Fruit fly (Drosophila melanogaster) whole organism, embryonic: ENCODE data around the gene CG7272.

Experiments used
- Abd-B ChIP-seq: fragments of 200-800 bp; sonication (Bioruptor generic); optimal IDR thresholded peaks from 2 replicates; lab custom pipeline; 2018; ENCODE audit warnings: missing biosample characterization, mild to moderate bottlenecking, missing genetic modification characterization, moderate library complexity
- Antp ChIP-seq: fragments of 200-800 bp; sonication (Bioruptor generic); optimal IDR thresholded peaks from 3 replicates; lab custom pipeline; 2016; ENCODE audit warnings: missing biosample characterization, missing genetic modification characterization
- Bdp1 ChIP-seq: fragments of 200-800 bp; sonication (Bioruptor generic); optimal IDR thresholded peaks from 3 replicates; lab custom pipeline; 2016; ENCODE audit warnings: missing biosample characterization, missing genetic modification characterization
- CG10543 ChIP-seq: fragments of 200-800 bp; sonication (Bioruptor generic); optimal IDR thresholded peaks from 3 replicates; lab custom pipeline; 2017; ENCODE audit warnings: missing biosample characterization, mild to moderate bottlenecking, missing genetic modification characterization, moderate library complexity
- CG11398 ChIP-seq: fragments of 200-800 bp; sonication (Bioruptor generic); optimal IDR thresholded peaks from 2 replicates; lab custom pipeline; 2016; ENCODE audit warnings: missing biosample characterization, missing genetic modification characterization
- CG11695 ChIP-seq: fragments of 200-800 bp; sonication (Bioruptor generic); IDR thresholded peaks from 3 replicates; pipeline ENCODE4 v1.3.6; 2022; ENCODE audit warnings: missing biosample characterization, missing genetic modification characterization
- CG12299 ChIP-seq: fragments of 200-800 bp; sonication (Bioruptor generic); optimal IDR thresholded peaks from 2 replicates; lab custom pipeline; 2018; ENCODE audit warnings: missing biosample characterization, mild to moderate bottlenecking, missing genetic modification characterization
- CG13775 ChIP-seq: fragments of 200-800 bp; sonication (Bioruptor generic); optimal IDR thresholded peaks from 3 replicates; lab custom pipeline; 2017; ENCODE audit warnings: missing biosample characterization, mild to moderate bottlenecking, missing genetic modification characterization
- CG15073 ChIP-seq: fragments of 200-800 bp; sonication (Bioruptor generic); optimal IDR thresholded peaks from 2 replicates; lab custom pipeline; 2016; ENCODE audit warnings: missing biosample characterization, missing genetic modification characterization
- CG1647 ChIP-seq: fragments of 200-800 bp; sonication (Bioruptor generic); optimal IDR thresholded peaks from 3 replicates; lab custom pipeline; 2016; ENCODE audit warnings: missing biosample characterization, missing genetic modification characterization
- CG17359 ChIP-seq: fragments of 200-800 bp; sonication (Bioruptor generic); optimal IDR thresholded peaks from 3 replicates; lab custom pipeline; 2018; ENCODE audit warnings: missing biosample characterization, mild to moderate bottlenecking, missing genetic modification characterization, moderate library complexity
- CG17385 ChIP-seq: fragments of 200-800 bp; sonication (Bioruptor generic); optimal IDR thresholded peaks from 3 replicates; lab custom pipeline; 2018; ENCODE audit warnings: missing biosample characterization, mild to moderate bottlenecking, missing genetic modification characterization
- CG42726 ChIP-seq: fragments of 200-800 bp; sonication (Bioruptor generic); IDR thresholded peaks from 2 replicates; pipeline ENCODE4 v1.3.6; 2022; ENCODE audit warnings: missing biosample characterization, missing genetic modification characterization; ENCODE audit not compliant: partially characterized antibody
- CG4360 ChIP-seq: fragments of 200-800 bp; sonication (Bioruptor generic); IDR thresholded peaks from 2 replicates; pipeline ENCODE4 v1.3.6; 2022; ENCODE audit warnings: missing biosample characterization, missing genetic modification characterization
- CG7271 ChIP-seq: fragments of 200-800 bp; sonication (Bioruptor generic); optimal IDR thresholded peaks from 2 replicates; lab custom pipeline; 2018; ENCODE audit warnings: missing biosample characterization, mild to moderate bottlenecking, missing genetic modification characterization, moderate library complexity
- CG7357 ChIP-seq: fragments of 200-800 bp; sonication (Bioruptor generic); IDR thresholded peaks from 3 replicates; pipeline ENCODE4 v1.3.6; 2022; ENCODE audit warnings: missing biosample characterization, missing genetic modification characterization
- CG7786 ChIP-seq: fragments of 200-800 bp; sonication (Bioruptor generic); optimal IDR thresholded peaks from 2 replicates; lab custom pipeline; 2016; ENCODE audit warnings: missing biosample characterization, missing genetic modification characterization
- CG8478 ChIP-seq: fragments of >200 bp; optimal IDR thresholded peaks from 2 replicates; lab custom pipeline; 2018
- CG9932 ChIP-seq: fragments of 200-800 bp; sonication (Bioruptor generic); IDR thresholded peaks from 2 replicates; pipeline ENCODE4 v1.3.6; 2022; ENCODE audit warnings: missing biosample characterization, missing genetic modification characterization
- CTCF ChIP-seq: fragments of 200-800 bp; sonication (Bioruptor generic); optimal IDR thresholded peaks from 2 replicates; lab custom pipeline; 2017; ENCODE audit warnings: missing biosample characterization, mild to moderate bottlenecking, missing genetic modification characterization, moderate library complexity
- D19A ChIP-seq: fragments of 200-800 bp; optimal IDR thresholded peaks from 3 replicates; lab custom pipeline; 2019; ENCODE audit warnings: missing biosample characterization, mild to moderate bottlenecking, missing genetic modification characterization, moderate library complexity
- Dbx ChIP-seq: fragments of 200-800 bp; sonication (Bioruptor generic); IDR thresholded peaks from 3 replicates; pipeline ENCODE4 v1.3.6; 2022; ENCODE audit warnings: missing biosample characterization, missing genetic modification characterization
- ERR ChIP-seq: fragments of 200-800 bp; sonication (Bioruptor generic); optimal IDR thresholded peaks from 2 replicates; lab custom pipeline; 2016; ENCODE audit warnings: missing biosample characterization, missing genetic modification characterization
- Fer3 ChIP-seq: fragments of 200-800 bp; sonication (Bioruptor generic); optimal IDR thresholded peaks from 2 replicates; lab custom pipeline; 2018; ENCODE audit warnings: missing biosample characterization, mild to moderate bottlenecking, missing genetic modification characterization, moderate library complexity
- Hey ChIP-seq: fragments of 200-800 bp; sonication (Bioruptor generic); optimal IDR thresholded peaks from 3 replicates; lab custom pipeline; 2018; ENCODE audit warnings: missing biosample characterization, mild to moderate bottlenecking, missing genetic modification characterization
- HmgD ChIP-seq: fragments of 200-800 bp; sonication (Bioruptor generic); optimal IDR thresholded peaks from 3 replicates; lab custom pipeline; 2016; ENCODE audit warnings: missing biosample characterization, missing genetic modification characterization
- Hr78 ChIP-seq, 2 experiments: fragments of 200-800 bp in 1 of 2; fragments of >200 bp in 1 of 2; sonication (Bioruptor generic) in 1 of 2; optimal IDR thresholded peaks; 2 replicates each; lab custom pipeline; 2017 to 2019; ENCODE audit warnings: missing biosample characterization in 2 of 2, missing genetic modification characterization in 2 of 2, mild to moderate bottlenecking in 1 of 2, moderate library complexity in 1 of 2
- Myb ChIP-seq: fragments of 200-800 bp; sonication (Bioruptor generic); optimal IDR thresholded peaks from 2 replicates; lab custom pipeline; 2016; ENCODE audit warnings: missing biosample characterization, missing genetic modification characterization
- Ravus ChIP-seq: fragments of 200-800 bp; sonication (Bioruptor generic); IDR thresholded peaks from 2 replicates; pipeline ENCODE4 v1.3.6; 2022; ENCODE audit warnings: missing biosample characterization, missing genetic modification characterization
- Trl ChIP-seq, 3 experiments: fragments of >200 bp in 2 of 3; fragments of 200-800 bp in 1 of 3; sonication (Bioruptor generic) in 1 of 3; optimal IDR thresholded peaks; 2 replicates in 1 of 3; 3 replicates in 2 of 3; lab custom pipeline; 2016 to 2017; ENCODE audit warnings: missing biosample characterization in 1 of 3, missing genetic modification characterization in 1 of 3
- abd-A ChIP-seq: fragments of 200-800 bp; sonication (Bioruptor generic); optimal IDR thresholded peaks from 3 replicates; lab custom pipeline; 2019; ENCODE audit warnings: missing biosample characterization, mild to moderate bottlenecking, missing genetic modification characterization, moderate library complexity
- ase ChIP-seq: fragments of 200-800 bp; sonication (Bioruptor generic); IDR thresholded peaks from 3 replicates; pipeline ENCODE4 v1.3.6; 2022; ENCODE audit warnings: missing biosample characterization, missing genetic modification characterization
- ato ChIP-seq: fragments of 200-800 bp; sonication (Bioruptor generic); IDR thresholded peaks from 2 replicates; pipeline ENCODE4 v1.3.6; 2022; ENCODE audit warnings: missing biosample characterization, missing genetic modification characterization; ENCODE audit not compliant: partially characterized antibody
- cad ChIP-seq: fragments of >200 bp; optimal IDR thresholded peaks from 2 replicates; lab custom pipeline; 2017; ENCODE audit warnings: missing biosample characterization, missing genetic modification characterization
- corto ChIP-seq: fragments of 200-800 bp; sonication (Bioruptor generic); optimal IDR thresholded peaks from 2 replicates; lab custom pipeline; 2016; ENCODE audit warnings: missing biosample characterization, mild to moderate bottlenecking, missing genetic modification characterization, moderate library complexity
- dan ChIP-seq: fragments of 200-800 bp; sonication (Bioruptor generic); IDR thresholded peaks from 2 replicates; pipeline ENCODE4 v1.3.6; 2022; ENCODE audit warnings: missing biosample characterization, missing genetic modification characterization
- disco-r ChIP-seq: fragments of 200-800 bp; sonication (Bioruptor generic); optimal IDR thresholded peaks from 2 replicates; lab custom pipeline; 2016; ENCODE audit warnings: missing biosample characterization, missing genetic modification characterization
- dmrt11E ChIP-seq: fragments of 200-800 bp; sonication (Bioruptor generic); optimal IDR thresholded peaks from 3 replicates; lab custom pipeline; 2018; ENCODE audit warnings: missing biosample characterization, mild to moderate bottlenecking, missing genetic modification characterization, moderate library complexity
- gem ChIP-seq: fragments of 200-800 bp; sonication (Bioruptor generic); optimal IDR thresholded peaks from 2 replicates; lab custom pipeline; 2019; ENCODE audit warnings: missing biosample characterization, mild to moderate bottlenecking, missing genetic modification characterization, moderate library complexity
- jing ChIP-seq: fragments of 200-800 bp; sonication (Bioruptor generic); optimal IDR thresholded peaks from 2 replicates; lab custom pipeline; 2018; ENCODE audit warnings: missing biosample characterization, mild to moderate bottlenecking, missing genetic modification characterization
- kni ChIP-seq: fragments of 200-800 bp; sonication (Bioruptor generic); optimal IDR thresholded peaks from 3 replicates; lab custom pipeline; 2017; ENCODE audit warnings: mild to moderate bottlenecking, missing biosample characterization, missing genetic modification reagents, missing genetic modification characterization
- mirr ChIP-seq: fragments of 200-800 bp; sonication (Bioruptor generic); optimal IDR thresholded peaks from 3 replicates; lab custom pipeline; 2018; ENCODE audit warnings: missing biosample characterization, mild to moderate bottlenecking, missing genetic modification characterization
- onecut ChIP-seq: fragments of 200-800 bp; sonication (Bioruptor generic); IDR thresholded peaks from 2 replicates; pipeline ENCODE4 v1.3.6; 2022; ENCODE audit warnings: missing biosample characterization, missing genetic modification characterization
- prd ChIP-seq, 3 experiments: fragments of >200 bp in 2 of 3; fragments of 200-800 bp in 1 of 3; sonication (Bioruptor generic) in 1 of 3; optimal IDR thresholded peaks in 2 of 3; IDR thresholded peaks in 1 of 3; 2 replicates in 2 of 3; 3 replicates in 1 of 3; pipeline versions ENCODE4 v1.3.6 to Lab custom; 2017 to 2022; ENCODE audit warnings: missing biosample characterization in 1 of 3, missing genetic modification characterization in 1 of 3
- ssp ChIP-seq: fragments of 200-800 bp; sonication (Bioruptor generic); IDR thresholded peaks from 2 replicates; pipeline ENCODE4 v1.3.6; 2022; ENCODE audit warnings: missing biosample characterization, missing genetic modification characterization
- stwl ChIP-seq: fragments of 200-800 bp; sonication (Bioruptor generic); optimal IDR thresholded peaks from 3 replicates; lab custom pipeline; 2018; ENCODE audit warnings: missing biosample characterization, mild to moderate bottlenecking, missing genetic modification characterization, moderate library complexity
- tna ChIP-seq: fragments of 200-800 bp; sonication (Bioruptor generic); IDR thresholded peaks from 2 replicates; pipeline ENCODE4 v1.3.6; 2022; ENCODE audit warnings: missing biosample characterization, missing genetic modification characterization; ENCODE audit not compliant: partially characterized antibody
- usp ChIP-seq: fragments of >200 bp; optimal IDR thresholded peaks from 2 replicates; lab custom pipeline; 2017; ENCODE audit warnings: missing biosample characterization, missing genetic modification characterization

The CG7272 gene

dm6 chr3L:15534274-15535227 is 33.8 kb downstream of the CG7272 start (continued):
- TF ChIP-seq CG1647 (GFP tag; lab: Kevin White, UChicago) (peak; percentile 40), Abd-B (GFP tag; lab: Kevin White, UChicago) (peak; percentile 68), CG10543 (no peak), CG15073 (GFP tag; lab: Kevin White, UChicago) (no peak), corto (no peak), dmrt11E (peak; percentile 75), disco-r (GFP tag; lab: Kevin White, UChicago) (no peak), stwl (tag; lab: Kevin White, UChicago) (no peak), CG12299 (tag; lab: Kevin White, UChicago) (no peak), ERR (GFP tag; lab: Kevin White, UChicago) (no peak), HmgD (GFP tag; lab: Kevin White, UChicago) (no peak), Fer3 (tag; lab: Kevin White, UChicago) (peak; percentile 13), Antp (GFP tag; lab: Kevin White, UChicago) (peak; percentile 45), tna (GFP tag; lab: Robert Waterston, UW) (no peak), Bdp1 (GFP tag; lab: Kevin White, UChicago) (peak; percentile 1), onecut (GFP tag; lab: Robert Waterston, UW) (no peak), Hr78 (GFP tag; optimal IDR thresholded peaks at IDR 0.05; lab: Kevin White, UChicago) (no peak), CG9932 (peak; percentile 66), CG7271 (tag; lab: Kevin White, UChicago) (no peak), jing (GFP tag; lab: Kevin White, UChicago) (peak; percentile 37), cad (GFP tag; lab: Kevin White, UChicago) (no peak), CG8478 (lab: Kevin White, UChicago) (no peak), CTCF (GFP tag; lab: Kevin White, UChicago) (no peak), usp (no peak), CG13775 (peak; percentile 84), ato (GFP tag; lab: Robert Waterston, UW) (no peak), Ravus (GFP tag; lab: Robert Waterston, UW) (no peak), CG11695 (GFP tag; lab: Robert Waterston, UW) (peak; percentile 17; the same call in 1 of the 3 replicates), CG7786 (peak; percentile 42), prd (optimal IDR thresholded peaks at IDR 0.05; lab: Kevin White, UChicago) (no peak), prd (GFP tag; IDR thresholded peaks at IDR 0.05; lab: Robert Waterston, UW) (peak; percentile 58), ase (GFP tag; lab: Robert Waterston, UW) (no peak), CG7357 (GFP tag; lab: Robert Waterston, UW) (no peak), abd-A (tag; lab: Kevin White, UChicago) (peak; percentile 28), CG11398 (GFP tag; lab: Kevin White, UChicago) (no peak), kni (GFP tag; lab: Kevin White, UChicago) (peak; percentile 99), Dbx (GFP tag; lab: Robert Waterston, UW) (0 out of 3 replicates have a peak, but pooled peaks have one; percentile 16), ssp (GFP tag; lab: Robert Waterston, UW) (no peak), Hey (tag; lab: Kevin White, UChicago) (no peak), Trl (optimal IDR thresholded peaks at IDR 0.05; lab: Kevin White, UChicago) (peak in 1 of 2 experiments; percentile 68), Trl (GFP tag; optimal IDR thresholded peaks at IDR 0.05; lab: Kevin White, UChicago) (no peak), CG17385 (GFP tag; lab: Kevin White, UChicago) (peak; percentile 75), Myb (GFP tag; lab: Kevin White, UChicago) (peak; percentile 21), CG4360 (GFP tag; lab: Robert Waterston, UW) (peak; percentile 50; the same call in 1 of the 2 replicates), D19A (tag; lab: Kevin White, UChicago) (peak; percentile 39), mirr (GFP tag; lab: Kevin White, UChicago) (no peak), CG42726 (GFP tag; lab: Robert Waterston, UW) (no peak), dan (GFP tag; lab: Robert Waterston, UW) (no peak), gem (tag; lab: Kevin White, UChicago) (peak; percentile 83), CG17359 (peak; percentile 46)
